Worm (Caenorhabditis elegans): ENCODE measurements around the gene npr-10.

DNA sequence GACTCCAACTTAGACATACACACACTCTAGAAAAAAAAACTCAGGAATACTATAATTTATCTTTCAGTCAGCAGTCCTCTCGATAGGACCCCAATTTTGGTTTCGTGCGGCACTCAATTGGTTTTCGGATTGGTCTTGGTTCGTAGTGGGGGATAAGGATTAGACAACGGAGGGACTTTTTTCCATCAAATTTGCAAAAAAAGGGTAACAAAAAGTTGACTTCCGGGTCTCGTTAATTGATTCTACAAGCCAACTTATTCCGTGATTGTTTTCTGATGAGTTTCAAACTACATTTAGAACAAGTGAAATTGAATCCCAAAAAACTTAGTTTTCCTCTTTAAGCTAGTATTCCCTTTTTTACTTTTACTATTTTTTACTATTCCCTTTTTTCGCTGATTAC lies 1.8 kb upstream of the npr-10 start:
- TF ChIP-seq sea-2 (GFP tag; IDR thresholded peaks at IDR 0.05), result no peak
- TF ChIP-seq aptf-2 (GFP tag; conservative IDR thresholded peaks at IDR 0.05), result no peak
- no peak for TF ChIP-seq ztf-22 (GFP tag; optimal IDR thresholded peaks at IDR 0.05)
- no peak for TF ChIP-seq nhr-80 (tag; optimal IDR thresholded peaks at IDR 0.05)
- TF ChIP-seq lir-1 (GFP tag; conservative IDR thresholded peaks at IDR 0.05), result no peak
